Fruit fly (Drosophila melanogaster) whole organism, adult: ENCODE results near the gene CG17127.

Experiments used
- CG11617 ChIP-seq: fragments of 200-800 bp; sonication (Bioruptor generic); optimal IDR thresholded peaks from 2 replicates; lab custom pipeline; 2017; ENCODE audit warnings: mild to moderate bottlenecking, missing biosample characterization, missing genetic modification reagents, missing genetic modification characterization
- CG12768 ChIP-seq: fragments of 200-800 bp; sonication (Bioruptor generic); optimal IDR thresholded peaks from 2 replicates; lab custom pipeline; 2017; ENCODE audit warnings: missing biosample characterization, missing genetic modification characterization, mild to moderate bottlenecking, moderate library complexity, missing genetic modification reagents
- CG14711 ChIP-seq: fragments of 200-800 bp; sonication (Bioruptor generic); optimal IDR thresholded peaks from 2 replicates; lab custom pipeline; 2018; ENCODE audit warnings: missing biosample characterization, mild to moderate bottlenecking, missing genetic modification characterization, moderate library complexity
- CG1620 ChIP-seq: fragments of 200-800 bp; sonication (Bioruptor generic); optimal IDR thresholded peaks from 2 replicates; lab custom pipeline; 2016; ENCODE audit warnings: missing biosample characterization, missing genetic modification characterization
- CG33017 ChIP-seq: fragments of 200-800 bp; sonication (Bioruptor generic); optimal IDR thresholded peaks from 2 replicates; lab custom pipeline; 2018; ENCODE audit warnings: missing biosample characterization, mild to moderate bottlenecking, missing genetic modification characterization, moderate library complexity
- CG5204 ChIP-seq: fragments of 200-800 bp; sonication (Bioruptor generic); optimal IDR thresholded peaks from 2 replicates; lab custom pipeline; 2016; ENCODE audit warnings: missing biosample characterization, missing genetic modification characterization
- CG7045 ChIP-seq: fragments of 200-800 bp; sonication (Bioruptor generic); optimal IDR thresholded peaks from 2 replicates; lab custom pipeline; 2017; ENCODE audit warnings: missing biosample characterization, mild to moderate bottlenecking, missing genetic modification characterization
- CG7101 ChIP-seq: fragments of 200-800 bp; sonication (Bioruptor generic); optimal IDR thresholded peaks from 2 replicates; lab custom pipeline; 2018; ENCODE audit warnings: missing biosample characterization, mild to moderate bottlenecking, missing genetic modification characterization, moderate library complexity
- Clk ChIP-seq: fragments of 200-800 bp; sonication (Bioruptor generic); optimal IDR thresholded peaks from 2 replicates; lab custom pipeline; 2017; ENCODE audit warnings: missing biosample characterization, missing genetic modification characterization
- Crg-1 ChIP-seq: fragments of 200-800 bp; sonication (Bioruptor generic); optimal IDR thresholded peaks from 2 replicates; lab custom pipeline; 2016; ENCODE audit warnings: missing biosample characterization, missing genetic modification characterization
- Hr96 ChIP-seq: fragments of 200-800 bp; sonication (Bioruptor generic); optimal IDR thresholded peaks from 2 replicates; lab custom pipeline; 2016; ENCODE audit warnings: missing biosample characterization, missing genetic modification characterization
- Mnt ChIP-seq: fragments of 200-800 bp; sonication (Bioruptor generic); optimal IDR thresholded peaks from 2 replicates; lab custom pipeline; 2016; ENCODE audit warnings: missing biosample characterization, mild to moderate bottlenecking, missing genetic modification characterization
- bab1 ChIP-seq: fragments of 200-800 bp; sonication (Bioruptor generic); optimal IDR thresholded peaks from 3 replicates; lab custom pipeline; 2019; ENCODE audit warnings: missing biosample characterization, mild to moderate bottlenecking, missing genetic modification characterization, moderate library complexity
- cic ChIP-seq: fragments of 200-800 bp; sonication (Bioruptor generic); optimal IDR thresholded peaks from 2 replicates; lab custom pipeline; 2017; ENCODE audit warnings: missing biosample characterization, mild to moderate bottlenecking, missing genetic modification characterization, moderate library complexity
- cnc ChIP-seq, 2 experiments: fragments of >200 bp; optimal IDR thresholded peaks; 2 replicates each; lab custom pipeline; 2017
- kay ChIP-seq: fragments of 200-800 bp; sonication (Bioruptor generic); peaks from one replicate; lab custom pipeline; 2016; ENCODE audit warnings: missing biosample characterization, missing genetic modification characterization, borderline replicate concordance
- ovo ChIP-seq: fragments of 200-800 bp; sonication (Bioruptor generic); optimal IDR thresholded peaks from 2 replicates; lab custom pipeline; 2016; ENCODE audit warnings: missing biosample characterization, missing genetic modification characterization
- pad ChIP-seq: fragments of 200-800 bp; sonication (Bioruptor generic); optimal IDR thresholded peaks from 3 replicates; lab custom pipeline; 2017; ENCODE audit warnings: missing biosample characterization, missing genetic modification characterization, mild to moderate bottlenecking, moderate library complexity, missing genetic modification reagents
- tj ChIP-seq: fragments of 200-800 bp; sonication (Bioruptor generic); optimal IDR thresholded peaks from 3 replicates; lab custom pipeline; 2017; ENCODE audit warnings: missing biosample characterization, mild to moderate bottlenecking, missing genetic modification characterization, moderate library complexity
- toe ChIP-seq: fragments of 200-800 bp; sonication (Bioruptor generic); optimal IDR thresholded peaks from 2 replicates; lab custom pipeline; 2016; ENCODE audit warnings: missing biosample characterization, missing genetic modification characterization

CG17127 gene

DNA sequence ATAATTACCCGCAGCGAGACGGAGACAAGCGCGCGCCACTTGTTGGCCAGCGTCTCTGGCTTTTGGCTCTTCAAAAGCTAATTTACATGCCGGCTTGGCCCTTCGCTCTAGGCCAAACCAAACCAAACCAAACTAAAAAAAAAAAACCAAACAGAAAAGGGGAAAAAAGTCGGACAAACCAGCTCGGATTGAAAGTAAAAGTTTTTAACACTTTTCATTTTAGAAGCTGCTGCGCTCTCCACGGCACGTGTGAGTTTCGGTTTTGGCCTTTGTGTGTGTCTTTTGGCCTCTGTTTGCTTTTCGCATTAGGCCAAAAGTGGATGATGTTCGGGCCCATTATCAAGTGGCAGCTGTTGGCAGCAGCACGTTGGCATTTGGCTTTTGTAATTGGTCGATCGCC, 10.6 kb downstream of the CG17127 start:
- TF ChIP-seq CG33017: no peak
- no peak for TF ChIP-seq Mnt (GFP tag; lab: Kevin White, UChicago)
- no peak for TF ChIP-seq kay (GFP tag; lab: Kevin White, UChicago)
- no peak for TF ChIP-seq CG14711
- TF ChIP-seq ovo (GFP tag; lab: Kevin White, UChicago): no peak
- no peak for TF ChIP-seq CG5204 (GFP tag; lab: Kevin White, UChicago)
- no peak for TF ChIP-seq CG7045 (GFP tag; lab: Kevin White, UChicago)

DNA sequence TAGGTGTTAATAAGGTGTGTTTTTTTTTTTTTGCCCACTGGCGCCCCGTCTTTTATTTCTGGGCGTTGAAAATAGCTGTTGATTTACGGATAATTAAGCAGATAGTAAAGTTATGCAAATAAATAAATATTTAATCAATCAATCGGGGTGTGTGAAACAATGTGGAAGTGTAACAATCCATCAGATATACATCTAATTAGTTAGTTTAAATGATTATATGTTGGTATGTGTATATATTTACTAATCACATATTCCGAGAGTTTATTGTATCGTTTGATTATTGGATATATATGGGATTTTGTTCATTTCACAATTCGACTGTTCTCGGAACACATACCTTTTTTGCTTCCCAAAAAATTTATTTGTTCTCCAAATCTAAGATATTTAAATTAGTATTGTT, 19.3 kb downstream of the CG17127 start, which contains the start of gene CG31870:
TSS of gene CG31870 (plus strand) at position 301 of the 400 bp plus-strand sequence.
- TF ChIP-seq Crg-1 (GFP tag; lab: Kevin White, UChicago) (no peak), CG14711 (no peak), pad (GFP tag; lab: Kevin White, UChicago) (no peak), ovo (GFP tag; lab: Kevin White, UChicago) (no peak), CG5204 (GFP tag; lab: Kevin White, UChicago) (no peak)

DNA sequence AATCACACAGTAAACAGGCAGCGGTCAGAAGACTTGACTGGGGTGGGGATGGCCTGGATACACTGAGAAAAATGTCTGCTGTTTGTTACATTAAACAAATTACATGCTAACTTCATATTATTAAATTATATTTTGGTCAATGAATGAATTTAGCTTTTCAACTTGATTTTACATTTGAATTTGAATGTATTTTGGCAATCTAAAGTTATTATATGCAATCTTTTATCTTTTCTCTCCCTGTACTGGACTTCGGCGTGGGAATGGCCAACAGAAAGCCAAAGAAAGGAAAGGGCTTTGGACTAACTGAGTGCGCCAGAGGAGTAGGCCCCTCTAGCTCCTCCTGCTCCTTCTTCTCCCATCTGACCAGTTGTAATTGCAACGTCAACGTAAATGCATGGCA, 20.7 kb downstream of the CG17127 start:
- TF ChIP-seq CG33017 (no peak), ovo (GFP tag; lab: Kevin White, UChicago) (no peak), CG1620 (GFP tag; lab: Kevin White, UChicago) (no peak), kay (GFP tag; lab: Kevin White, UChicago) (no peak), cic (GFP tag; lab: Kevin White, UChicago) (no peak), pad (GFP tag; lab: Kevin White, UChicago) (no peak), bab1 (GFP tag; lab: Kevin White, UChicago) (no peak), Clk (GFP tag; lab: Kevin White, UChicago) (no peak), CG12768 (GFP tag; lab: Kevin White, UChicago) (no peak), Crg-1 (GFP tag; lab: Kevin White, UChicago) (no peak), CG7101 (tag; lab: Kevin White, UChicago) (no peak), CG5204 (GFP tag; lab: Kevin White, UChicago) (no peak), Mnt (GFP tag; lab: Kevin White, UChicago) (no peak), CG14711 (no peak), toe (GFP tag; lab: Kevin White, UChicago) (no peak), Hr96 (GFP tag; lab: Kevin White, UChicago) (no peak), cnc (optimal IDR thresholded peaks at IDR 0.05; lab: Kevin White, UChicago) (no peak), CG11617 (GFP tag; lab: Kevin White, UChicago) (no peak)

DNA sequence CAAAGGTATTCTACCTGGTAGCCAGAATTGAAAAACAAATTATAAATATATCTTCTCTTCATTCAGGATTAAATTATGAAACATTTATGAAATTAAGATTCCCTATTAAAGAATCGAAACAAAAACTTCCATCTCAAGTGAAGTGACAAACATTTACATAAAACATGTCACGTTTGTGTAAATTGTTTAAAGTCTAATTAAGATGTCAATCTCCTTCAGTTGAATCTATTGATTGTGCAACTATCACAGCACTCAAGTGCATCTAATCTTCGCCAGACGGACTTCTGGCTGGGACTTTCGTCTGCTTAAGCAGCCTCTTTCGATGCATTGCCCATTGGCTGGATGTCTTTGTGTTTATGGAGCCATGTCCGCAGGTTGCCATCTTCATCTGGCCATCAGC, 21.4 kb downstream of the CG17127 start:
- TF ChIP-seq CG33017: no peak
- no peak for TF ChIP-seq tj (GFP tag; lab: Kevin White, UChicago)
- no peak for TF ChIP-seq CG5204 (GFP tag; lab: Kevin White, UChicago)
- no peak for TF ChIP-seq Clk (GFP tag; lab: Kevin White, UChicago)
- no peak for TF ChIP-seq Crg-1 (GFP tag; lab: Kevin White, UChicago)
- TF ChIP-seq bab1 (GFP tag; lab: Kevin White, UChicago): no peak
- TF ChIP-seq kay (GFP tag; lab: Kevin White, UChicago): no peak
- no peak for TF ChIP-seq ovo (GFP tag; lab: Kevin White, UChicago)
- no peak for TF ChIP-seq Mnt (GFP tag; lab: Kevin White, UChicago)
- TF ChIP-seq toe (GFP tag; lab: Kevin White, UChicago): no peak
- no peak for TF ChIP-seq CG11617 (GFP tag; lab: Kevin White, UChicago)
- no peak for TF ChIP-seq cic (GFP tag; lab: Kevin White, UChicago)
- no peak for TF ChIP-seq CG7101 (tag; lab: Kevin White, UChicago)
- no peak for TF ChIP-seq CG14711

- TF ChIP-seq bab1 (GFP tag; lab: Kevin White, UChicago) (no peak), CG12768 (GFP tag; lab: Kevin White, UChicago) (no peak), tj (GFP tag; lab: Kevin White, UChicago) (peak; percentile 31)
Measured at dm6 chr2L:10794032-10794431, 23.4 kb downstream of the CG17127 start.

DNA sequence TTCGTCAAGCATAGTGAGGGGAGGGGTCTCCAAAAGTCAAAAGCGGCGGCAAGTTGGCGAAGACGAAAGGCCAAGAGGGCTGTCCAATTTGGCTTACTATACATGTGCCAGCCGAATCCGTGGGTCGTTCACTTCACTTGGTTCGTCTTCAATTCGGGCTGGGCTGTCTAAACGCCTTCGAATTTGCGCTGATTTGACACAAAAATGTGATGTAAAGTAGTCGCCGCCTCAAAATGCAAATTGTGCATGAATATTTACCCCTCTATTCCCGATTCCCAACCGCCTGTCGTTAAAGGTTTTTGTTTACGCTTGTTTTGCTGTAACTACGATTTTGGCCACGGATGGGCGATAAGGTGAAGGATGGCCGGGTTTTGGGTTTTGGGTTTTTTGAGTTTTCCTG, 25.1 kb downstream of the CG17127 start:
- TF ChIP-seq tj (GFP tag; lab: Kevin White, UChicago) (peak; percentile 99), Hr96 (GFP tag; lab: Kevin White, UChicago) (no peak), CG11617 (GFP tag; lab: Kevin White, UChicago) (no peak), CG14711 (no peak)

DNA sequence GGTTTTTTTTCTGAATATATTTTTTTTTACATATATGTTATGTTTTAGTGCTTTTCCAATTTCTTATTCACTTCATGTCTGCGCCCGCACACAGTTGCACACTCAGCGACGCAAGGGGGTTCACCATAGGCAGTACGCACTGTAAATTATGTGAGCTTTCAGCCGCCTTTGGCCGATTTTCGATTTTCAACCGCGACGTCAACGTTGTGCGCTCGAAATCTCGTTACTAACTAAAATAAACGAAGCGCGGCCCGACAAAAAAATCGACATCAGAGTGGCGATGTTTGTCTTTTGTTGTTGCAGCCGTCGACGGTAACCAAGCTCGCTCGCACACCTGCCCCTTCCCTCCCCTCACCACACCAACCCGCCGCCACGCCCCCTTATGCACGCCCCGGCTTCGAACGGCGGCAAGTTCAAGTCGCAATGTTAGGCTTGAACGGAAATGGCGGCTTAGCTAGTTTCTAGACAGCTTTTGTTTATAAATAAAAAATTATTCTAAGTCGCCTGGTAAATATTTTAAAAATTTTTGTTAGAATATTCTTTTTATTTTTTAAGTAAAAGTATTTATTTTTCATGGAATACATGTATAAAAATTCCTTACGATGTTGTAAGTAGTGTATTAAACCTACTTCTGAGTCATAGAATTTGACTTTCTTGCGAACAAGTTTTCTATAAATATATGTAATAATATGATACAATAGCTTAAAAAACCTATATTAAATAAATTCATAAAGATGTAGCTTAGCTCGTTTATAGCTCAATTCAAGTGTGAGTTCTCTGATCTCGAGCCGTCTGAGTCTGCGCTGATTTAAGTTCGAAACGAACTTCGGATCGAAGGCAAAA, 30.4 kb downstream of the CG17127 start, which contains the start of gene CG31869:
TSS of gene CG31869 (minus strand) at position 233 of the 843 bp plus-strand sequence.
- TF ChIP-seq tj (GFP tag; lab: Kevin White, UChicago) (peak; percentile 30), Crg-1 (GFP tag; lab: Kevin White, UChicago) (no peak)
